Fruit fly (Drosophila melanogaster): ENCODE measurements around the gene RpL13.
A peak's percentile ranks its signal among the peaks of the same experiment; 100 is the strongest.

DNA sequence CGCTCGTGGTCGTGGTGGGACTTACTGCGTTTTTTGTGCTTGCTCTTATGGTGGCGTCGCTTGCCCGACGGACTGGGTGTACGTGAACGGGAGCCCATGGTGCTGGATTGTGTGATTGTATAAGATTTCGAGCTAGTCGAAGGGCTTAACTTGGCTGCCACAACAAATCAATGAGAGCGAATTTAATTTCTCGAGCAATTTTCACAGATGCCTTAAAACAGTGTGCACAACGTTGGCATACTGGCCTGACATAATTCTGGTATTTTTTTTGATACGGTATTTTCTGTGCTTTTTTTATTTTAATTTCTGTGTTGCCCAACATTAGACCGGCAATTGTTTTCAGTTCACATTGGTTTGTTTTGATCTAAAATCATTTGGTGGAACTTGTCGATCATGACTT, 29.2 kb upstream of the RpL13 start, which contains the start of gene Arglu1:
- peak; percentile 41 for TF ChIP-seq fru (GFP tag; optimal IDR thresholded peaks at IDR 0.05)
- TF ChIP-seq br (GFP tag; optimal IDR thresholded peaks at IDR 0.05): no peak
- TF ChIP-seq GATAd (GFP tag; optimal IDR thresholded peaks at IDR 0.05): no peak
- no peak for TF ChIP-seq Rel (GFP tag; optimal IDR thresholded peaks at IDR 0.05)
- no peak for TF ChIP-seq Rel (tag; optimal IDR thresholded peaks at IDR 0.05)
- no peak for TF ChIP-seq Hnf4 (GFP tag; optimal IDR thresholded peaks at IDR 0.05)
- no peak for TF ChIP-seq CrebA (GFP tag; optimal IDR thresholded peaks at IDR 0.05; ENCODE audit: borderline replicate concordance)
- TF ChIP-seq ey (GFP tag; optimal IDR thresholded peaks at IDR 0.05): peak; percentile 5
- TF ChIP-seq Abd-B (GFP tag; optimal IDR thresholded peaks at IDR 0.05): no peak
- no peak for TF ChIP-seq sage (GFP tag; optimal IDR thresholded peaks at IDR 0.05)
- TF ChIP-seq pan (optimal IDR thresholded peaks at IDR 0.05): no peak
- TF ChIP-seq lola (GFP tag; optimal IDR thresholded peaks at IDR 0.05): no peak
- no peak for TF ChIP-seq Myc (optimal IDR thresholded peaks at IDR 0.05)
- peak; percentile 62 for TF ChIP-seq h (GFP tag; optimal IDR thresholded peaks at IDR 0.05)
- TF ChIP-seq psq (GFP tag; optimal IDR thresholded peaks at IDR 0.05): peak; percentile 26
